Fruit fly (Drosophila melanogaster) ovary, adult (tissue): ENCODE results near the gene Ugt303B3.

Experiments
- CG17801 ChIP-seq: fragments of 200-800 bp; optimal IDR thresholded peaks from 2 replicates; lab custom pipeline; 2019; ENCODE audit warnings: missing biosample characterization, mild to moderate bottlenecking, missing genetic modification characterization, moderate library complexity; ENCODE audit not compliant: partially characterized antibody

The Ugt303B3 gene

DNA sequence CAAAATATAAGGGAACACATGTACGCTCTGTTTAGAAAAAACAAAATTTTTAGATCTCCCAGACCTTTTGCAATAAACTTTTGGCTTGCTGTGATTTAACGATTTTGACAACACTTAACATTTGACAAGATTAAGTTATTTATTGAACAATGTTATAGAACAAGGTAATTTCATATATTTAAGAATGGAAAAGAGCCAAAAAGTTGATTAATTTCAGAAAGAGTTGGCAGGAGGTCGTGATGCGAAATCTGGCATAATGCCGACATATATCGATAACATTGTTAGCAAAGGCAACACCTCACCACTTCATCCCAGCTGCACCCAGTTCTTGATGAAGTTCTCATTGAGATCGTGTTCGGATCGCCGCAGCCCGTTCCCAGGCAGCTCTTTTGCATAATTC lies 27.2 kb downstream of the Ugt303B3 start, which contains the start of gene CG34289:
CG34289 (minus strand) TSS at position 101 of the 400 bp plus-strand sequence.
- TF ChIP-seq CG17801 (GFP tag; lab: Kevin White, UChicago) = no peak

DNA sequence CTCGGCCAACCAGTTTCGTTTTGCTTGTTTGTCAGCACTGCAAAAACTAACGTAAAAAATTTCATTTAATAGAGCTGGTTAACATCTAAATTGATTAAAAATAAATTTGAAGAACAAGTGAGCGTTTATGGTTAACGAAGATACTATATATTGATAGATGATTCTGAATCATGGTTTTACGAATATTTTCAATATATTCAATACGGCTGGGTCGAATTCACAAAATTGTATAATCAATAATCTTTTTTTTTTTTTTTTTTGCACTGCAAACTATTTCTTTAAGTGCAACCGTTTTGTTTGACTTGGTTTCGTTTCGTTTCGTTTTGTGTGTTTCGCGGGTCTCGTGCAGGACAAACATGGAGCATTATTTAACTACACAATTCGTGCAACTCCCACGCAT lies 29.8 kb downstream of the Ugt303B3 start:
- no peak for TF ChIP-seq CG17801 (GFP tag; lab: Kevin White, UChicago)

DNA sequence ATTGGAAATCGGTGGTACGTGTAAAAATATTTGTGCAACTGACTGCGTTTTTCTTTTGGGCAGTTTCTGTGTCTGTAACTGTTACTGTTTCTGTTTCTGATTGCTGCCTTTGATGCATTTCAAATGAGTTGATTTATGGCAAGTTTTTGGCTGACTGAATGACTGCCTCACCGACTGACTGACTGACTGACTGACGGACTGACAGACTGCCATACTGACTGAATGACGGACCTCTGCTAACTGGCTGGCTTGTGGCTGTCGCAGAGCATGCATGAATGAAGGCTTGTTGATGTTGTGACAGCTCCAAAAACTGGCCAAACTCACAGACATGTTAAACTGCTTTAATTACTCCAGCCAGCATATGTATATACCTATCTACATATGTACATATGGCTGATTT lies 31.1 kb downstream of the Ugt303B3 start:
- no peak for TF ChIP-seq CG17801 (GFP tag; lab: Kevin White, UChicago)

DNA sequence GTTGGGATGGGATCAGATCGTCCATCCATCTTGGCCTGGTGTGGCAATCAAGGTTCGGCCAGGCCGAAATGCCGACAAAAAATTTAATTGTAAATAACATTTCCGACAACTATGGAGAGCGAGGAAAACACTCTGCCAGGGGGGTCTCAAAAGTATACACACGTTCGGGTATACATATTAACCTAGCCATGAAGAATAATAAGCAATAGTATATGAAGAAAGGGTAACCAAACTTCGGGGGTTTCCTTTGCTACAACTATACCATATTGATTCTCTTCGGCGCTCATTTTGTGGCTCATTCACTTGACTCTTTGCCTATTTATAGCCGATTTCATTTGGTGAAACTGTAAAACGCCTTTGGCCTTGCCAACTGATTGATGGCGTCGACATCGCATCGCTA lies 37.3 kb downstream of the Ugt303B3 start:
- no peak for TF ChIP-seq CG17801 (GFP tag; lab: Kevin White, UChicago)

DNA sequence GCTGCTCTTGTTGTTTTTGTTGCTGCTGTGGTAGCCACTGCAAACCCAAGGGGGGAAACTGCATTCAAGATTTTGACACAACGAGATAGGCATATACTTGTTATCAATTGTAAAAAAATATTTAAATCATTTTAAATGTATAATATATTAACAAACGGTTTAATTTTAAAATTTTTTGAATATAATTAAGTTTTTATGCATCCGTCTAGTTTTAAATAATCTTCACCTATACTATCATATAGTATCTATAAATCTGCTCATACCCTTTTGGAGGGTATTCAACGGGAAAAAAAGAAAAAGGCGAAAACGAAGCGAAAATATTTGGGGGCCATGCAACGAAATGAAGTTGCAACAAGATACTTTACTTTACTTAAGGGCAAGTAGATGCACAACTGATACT lies 38.1 kb downstream of the Ugt303B3 start:
- no peak for TF ChIP-seq CG17801 (GFP tag; lab: Kevin White, UChicago)

DNA sequence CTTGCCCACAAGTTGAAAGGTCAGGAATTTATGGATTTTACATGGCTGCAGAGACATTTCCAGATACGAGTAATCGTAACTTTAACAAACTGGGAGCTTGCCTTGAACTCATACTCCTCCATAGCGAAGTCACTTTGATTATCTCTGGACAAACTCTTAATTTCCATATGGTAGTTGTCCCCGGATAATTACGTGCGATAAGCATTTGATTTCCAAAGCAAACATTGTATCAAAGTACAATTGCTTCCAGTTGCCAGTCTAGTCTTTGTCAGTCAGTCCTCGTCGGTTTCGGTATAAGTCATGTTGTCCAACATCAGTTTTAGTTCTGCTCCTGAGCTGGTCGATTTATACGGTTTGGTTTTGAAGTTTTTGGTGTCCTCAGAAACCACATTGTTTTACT lies 47.4 kb downstream of the Ugt303B3 start, which contains the start of gene Ir94h:
Ir94h (plus strand) TSS at position 301 of the 400 bp plus-strand sequence.
- no peak for TF ChIP-seq CG17801 (GFP tag; lab: Kevin White, UChicago)

DNA sequence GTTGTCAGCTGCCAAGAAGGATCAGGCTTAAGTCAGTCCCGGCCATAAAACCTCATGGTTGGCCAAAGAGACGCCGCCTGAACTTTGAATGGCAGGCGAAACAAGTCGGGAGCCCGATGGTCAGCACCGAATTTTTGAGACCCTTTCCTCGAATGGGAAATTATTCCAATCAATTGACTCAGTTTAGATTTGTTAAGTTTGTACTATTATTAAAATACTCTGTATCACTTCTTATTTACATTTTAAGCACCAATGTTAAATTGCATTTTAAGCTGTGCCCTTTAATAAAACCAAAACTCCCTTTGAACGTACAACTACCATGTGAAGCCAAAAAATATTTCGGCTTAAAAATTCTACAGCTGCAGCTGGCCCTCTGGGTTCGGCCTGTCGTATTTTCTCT lies 47.8 kb downstream of the Ugt303B3 start:
- no peak for TF ChIP-seq CG17801 (GFP tag; lab: Kevin White, UChicago)

DNA sequence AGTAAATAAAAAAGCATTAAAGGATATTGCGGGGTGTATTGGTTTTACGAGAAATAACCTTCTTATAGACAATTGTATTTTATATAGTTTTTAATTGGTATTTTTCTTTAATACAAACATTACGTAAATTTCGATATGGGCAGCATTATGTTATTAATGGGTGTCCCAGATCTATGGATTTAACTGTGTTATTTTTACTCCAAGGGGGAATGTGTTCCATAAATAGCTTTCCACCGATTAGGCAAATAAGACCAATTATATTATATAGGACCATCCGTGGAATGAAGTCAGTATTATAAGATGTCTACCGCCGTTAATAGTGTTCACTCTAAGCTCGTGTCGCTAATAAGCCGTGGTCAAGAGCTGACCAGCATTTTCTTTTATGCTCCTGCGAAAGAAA lies 51.0 kb downstream of the Ugt303B3 start, which contains the start of gene Ir94g:
Ir94g (plus strand) TSS at position 301 of the 400 bp plus-strand sequence.
- TF ChIP-seq CG17801 (GFP tag; lab: Kevin White, UChicago) = no peak
